Fruit fly (Drosophila melanogaster): ENCODE measurements around the gene CG34267.

dm6 chr3L:540089-540407 lies 39.8 kb upstream of the CG34267 start:
- TF ChIP-seq CG8478 (optimal IDR thresholded peaks at IDR 0.05) (no peak), CTCF (optimal IDR thresholded peaks at IDR 0.05) (no peak)
